Fruit fly (Drosophila melanogaster) S2 (cell line): ENCODE measurements around the gene CG8671.

Source experiments
- CG8478 ChIP-seq: fragments of >200 bp; optimal IDR thresholded peaks from 2 replicates; lab custom pipeline; 2018
- CTCF ChIP-seq, 2 experiments: fragments of >200 bp; optimal IDR thresholded peaks; 2 replicates each; lab custom pipeline; 2018

- TF ChIP-seq CG8478 (lab: Kevin White, UChicago) (no peak), CTCF (optimal IDR thresholded peaks at IDR 0.05; lab: Kevin White, UChicago) (no peak)
These were observed 61.7 kb downstream of the CG8671 start for dm6 chr2L:21324438-21324890.
